Fruit fly (Drosophila melanogaster): ENCODE results near the gene CG14926.

The CG14926 gene

DNA sequence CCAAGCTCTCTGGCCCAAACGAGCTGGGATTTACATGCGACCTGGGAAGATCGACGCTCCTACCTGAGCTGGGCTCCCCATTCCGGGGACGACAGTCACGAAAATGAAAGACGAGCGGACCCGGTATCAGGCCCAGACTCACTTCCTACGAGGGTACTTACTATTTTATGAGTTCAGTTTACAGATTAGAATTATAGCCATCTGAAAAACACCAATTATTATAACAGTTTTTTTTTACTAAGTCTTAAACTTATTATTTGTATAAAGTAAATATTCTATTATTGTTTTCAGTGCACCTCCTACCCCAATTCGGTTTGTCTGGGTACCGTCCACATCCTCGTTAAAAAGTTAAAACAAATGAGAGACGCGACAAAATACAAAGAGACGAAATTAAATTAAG is 16.7 kb downstream of the CG14926 start (continued):
- TF ChIP-seq CG4318 (GFP tag; optimal IDR thresholded peaks at IDR 0.05) (no peak), achi (GFP tag; optimal IDR thresholded peaks at IDR 0.05) (peak; percentile 52), CG6854 (GFP tag; optimal IDR thresholded peaks at IDR 0.05) (no peak), pdm3 (GFP tag; optimal IDR thresholded peaks at IDR 0.05) (no peak), Blimp-1 (GFP tag; optimal IDR thresholded peaks at IDR 0.05) (no peak), svp (GFP tag) (peak; percentile 85), Sox15 (GFP tag; optimal IDR thresholded peaks at IDR 0.05) (peak; percentile 11), CG6792 (GFP tag; optimal IDR thresholded peaks at IDR 0.05) (peak; percentile 41), CG16779 (tag; optimal IDR thresholded peaks at IDR 0.05) (no peak), spab (GFP tag; optimal IDR thresholded peaks at IDR 0.05) (peak; percentile 35), Gug (GFP tag; IDR thresholded peaks at IDR 0.05) (no peak), CG10631 (GFP tag; optimal IDR thresholded peaks at IDR 0.05) (no peak), CG8319 (GFP tag; optimal IDR thresholded peaks at IDR 0.05) (peak; percentile 19), CG6808 (GFP tag; optimal IDR thresholded peaks at IDR 0.05) (peak; percentile 25), CG8632 (GFP tag; optimal IDR thresholded peaks at IDR 0.05) (no peak), CG8119 (GFP tag; IDR thresholded peaks at IDR 0.05) (no peak)

DNA sequence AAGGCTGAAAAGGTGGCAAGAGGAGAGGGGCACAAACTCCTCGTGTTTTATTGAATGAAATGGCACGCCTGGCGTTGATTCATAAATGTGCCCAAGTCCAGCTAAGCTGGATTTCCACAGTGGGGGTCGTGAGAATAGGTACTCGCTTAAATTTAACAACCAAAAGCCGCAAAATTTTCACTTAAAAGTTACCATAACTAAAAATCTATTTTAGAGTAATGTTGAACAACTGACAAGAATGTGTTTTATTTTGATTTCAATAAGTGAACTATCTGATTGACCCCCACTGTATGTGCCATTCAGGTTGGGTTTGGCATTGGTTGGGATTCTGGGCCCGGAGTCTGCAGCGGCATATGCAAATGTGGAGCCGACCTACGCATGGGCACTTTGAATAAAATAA is 19.2 kb downstream of the CG14926 start:
- TF ChIP-seq pdm3 (GFP tag; optimal IDR thresholded peaks at IDR 0.05): peak; percentile 95
- peak; percentile 93 for TF ChIP-seq CG6792 (GFP tag; optimal IDR thresholded peaks at IDR 0.05)
- TF ChIP-seq Ets96B (tag; optimal IDR thresholded peaks at IDR 0.05): peak; percentile 95
- peak; percentile 96 for TF ChIP-seq Sox14 (GFP tag; optimal IDR thresholded peaks at IDR 0.05)
- TF ChIP-seq vri (GFP tag; optimal IDR thresholded peaks at IDR 0.05): peak; percentile 92
- peak; percentile 96 for TF ChIP-seq CG1621 (tag; optimal IDR thresholded peaks at IDR 0.05)
- peak; percentile 86 for TF ChIP-seq CG11902 (GFP tag; optimal IDR thresholded peaks at IDR 0.05)
- peak; percentile 95 for TF ChIP-seq net (GFP tag; optimal IDR thresholded peaks at IDR 0.05)
- peak; percentile 95 for TF ChIP-seq acj6 (GFP tag; optimal IDR thresholded peaks at IDR 0.05)
- peak; percentile 92 for TF ChIP-seq OdsH (GFP tag; optimal IDR thresholded peaks at IDR 0.05)
- TF ChIP-seq Sox15 (GFP tag; optimal IDR thresholded peaks at IDR 0.05): peak; percentile 82
- TF ChIP-seq Blimp-1 (GFP tag; optimal IDR thresholded peaks at IDR 0.05): peak; percentile 59
- TF ChIP-seq CG11294 (GFP tag; IDR thresholded peaks at IDR 0.05): peak; percentile 89
- peak; percentile 93 for TF ChIP-seq CG31627 (GFP tag; optimal IDR thresholded peaks at IDR 0.05)
- peak; percentile 94 for TF ChIP-seq Hr39 (GFP tag; optimal IDR thresholded peaks at IDR 0.05)
- peak; percentile 93 for TF ChIP-seq spab (GFP tag; optimal IDR thresholded peaks at IDR 0.05)
- peak; percentile 90 to 94 for TF ChIP-seq ss (GFP tag; optimal IDR thresholded peaks at IDR 0.05)
- peak; percentile 91 for TF ChIP-seq Met (GFP tag; optimal IDR thresholded peaks at IDR 0.05)
- peak; percentile 93 for TF ChIP-seq Lpt (GFP tag; optimal IDR thresholded peaks at IDR 0.05)
- peak; percentile 82 for TF ChIP-seq Ets21C (GFP tag; optimal IDR thresholded peaks at IDR 0.05)
- TF ChIP-seq Hr38 (GFP tag; optimal IDR thresholded peaks at IDR 0.05): peak; percentile 24
- TF ChIP-seq dsx (GFP tag; optimal IDR thresholded peaks at IDR 0.05; ENCODE audit: poor library complexity, severe bottlenecking): peak; percentile 93
- TF ChIP-seq Smox (GFP tag; optimal IDR thresholded peaks at IDR 0.05): peak; percentile 89
- TF ChIP-seq Eip75B (GFP tag; optimal IDR thresholded peaks at IDR 0.05): peak; percentile 95
- TF ChIP-seq CG8319 (GFP tag; optimal IDR thresholded peaks at IDR 0.05): peak; percentile 82
- TF ChIP-seq CG6808 (GFP tag; optimal IDR thresholded peaks at IDR 0.05): peak; percentile 94
- peak; percentile 91 for TF ChIP-seq CG8632 (GFP tag; optimal IDR thresholded peaks at IDR 0.05)
- peak; percentile 98 for TF ChIP-seq CG6163 (GFP tag; IDR thresholded peaks at IDR 0.05)
- peak; percentile 94 for TF ChIP-seq esn (GFP tag; optimal IDR thresholded peaks at IDR 0.05)
- TF ChIP-seq topi (GFP tag; optimal IDR thresholded peaks at IDR 0.05): peak; percentile 92
- TF ChIP-seq CG8119 (GFP tag; IDR thresholded peaks at IDR 0.05): peak; percentile 96
- TF ChIP-seq achi (GFP tag; optimal IDR thresholded peaks at IDR 0.05): peak; percentile 93
- peak; percentile 93 to 94 for TF ChIP-seq salr (GFP tag; optimal IDR thresholded peaks at IDR 0.05)
- peak; percentile 92 for TF ChIP-seq CG6276 (GFP tag; optimal IDR thresholded peaks at IDR 0.05)
- TF ChIP-seq CG16779 (tag; optimal IDR thresholded peaks at IDR 0.05): peak; percentile 87
- TF ChIP-seq CG3032 (tag; optimal IDR thresholded peaks at IDR 0.05): peak; percentile 94
- TF ChIP-seq CG4318 (GFP tag; optimal IDR thresholded peaks at IDR 0.05): peak; percentile 86
- peak; percentile 98 for TF ChIP-seq Eip78C (GFP tag)
- TF ChIP-seq Sox102F (GFP tag; optimal IDR thresholded peaks at IDR 0.05): peak; percentile 93
- TF ChIP-seq CG9139 (GFP tag; optimal IDR thresholded peaks at IDR 0.05): peak; percentile 94
- TF ChIP-seq CG11762 (GFP tag; optimal IDR thresholded peaks at IDR 0.05; ENCODE audit: insufficient read depth): peak; percentile 91
- TF ChIP-seq CG6854 (GFP tag; optimal IDR thresholded peaks at IDR 0.05): peak; percentile 86
- TF ChIP-seq CG3919 (GFP tag; optimal IDR thresholded peaks at IDR 0.05): peak; percentile 97
- TF ChIP-seq fd59A (GFP tag; optimal IDR thresholded peaks at IDR 0.05): peak; percentile 94
- peak; percentile 71 for TF ChIP-seq fd85E (GFP tag; optimal IDR thresholded peaks at IDR 0.05)

All from whole organism, prepupa.